Fruit fly (Drosophila melanogaster) whole organism: Measurements from ENCODE around the gene Srp9.

Source experiments
- Dll ChIP-seq: fragments of >200 bp; optimal IDR thresholded peaks from 2 replicates; lab custom pipeline; 2017
- EcR ChIP-seq, 2 experiments: fragments of >200 bp; optimal IDR thresholded peaks; 2 replicates each; lab custom pipeline; 2017; ENCODE audit warnings: missing biosample characterization in 2 of 2, missing genetic modification characterization in 2 of 2, missing genetic modification reagents in 2 of 2
- pan ChIP-seq: fragments of >200 bp; optimal IDR thresholded peaks from 2 replicates; lab custom pipeline; 2017
- psq ChIP-seq: fragments of >200 bp; optimal IDR thresholded peaks from 2 replicates; lab custom pipeline; 2017
- usp ChIP-seq: fragments of >200 bp; optimal IDR thresholded peaks from 2 replicates; lab custom pipeline; 2017; ENCODE audit warnings: missing biosample characterization, missing genetic modification characterization, mixed read lengths

dm6 chr3L:7984623-7985237, 48.6 kb downstream of the Srp9 start:
- TF ChIP-seq pan (lab: Kevin White, UChicago) (no peak), Dll (lab: Kevin White, UChicago) (no peak), usp (no peak), EcR (GFP tag; optimal IDR thresholded peaks at IDR 0.05; lab: Kevin White, UChicago) (no peak), psq (lab: Kevin White, UChicago) (no peak)
